Worm (Caenorhabditis elegans): ENCODE results near the gene K12H4.2.

DNA sequence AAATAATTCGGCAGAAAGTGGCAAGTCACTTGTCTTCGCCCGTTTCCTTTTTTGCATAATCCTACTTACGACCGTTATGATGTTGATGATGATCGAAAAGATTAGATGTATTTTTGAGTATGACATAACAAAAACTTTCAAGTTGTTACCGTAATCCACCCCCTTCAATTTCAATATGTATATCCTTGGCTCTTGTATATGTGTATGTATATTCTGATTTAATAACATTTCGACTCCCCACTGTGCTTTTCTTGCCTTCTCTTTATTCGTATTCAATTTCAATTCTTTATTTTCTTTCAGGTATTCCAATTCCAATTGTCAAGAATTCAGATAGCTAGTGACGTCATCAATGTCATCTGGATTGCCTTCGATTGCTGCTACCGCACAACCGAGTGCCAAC lies 19.5 kb downstream of the K12H4.2 start, which contains the start of gene pros-1:
- no peak for TF ChIP-seq sea-2 (GFP tag; optimal IDR thresholded peaks at IDR 0.05)
- no peak for TF ChIP-seq mdl-1 (tag; optimal IDR thresholded peaks at IDR 0.05)
- TF ChIP-seq unc-62 (GFP tag; optimal IDR thresholded peaks at IDR 0.05) = no peak
- TF ChIP-seq daf-12 (tag; optimal IDR thresholded peaks at IDR 0.05) = no peak
- no peak for TF ChIP-seq lin-39 (tag; optimal IDR thresholded peaks at IDR 0.05)
- TF ChIP-seq egl-27 (tag; optimal IDR thresholded peaks at IDR 0.05) = no peak
- TF ChIP-seq ztf-4 (tag; optimal IDR thresholded peaks at IDR 0.05) = no peak
- TF ChIP-seq nhr-237 (tag; optimal IDR thresholded peaks at IDR 0.05) = no peak
- no peak for TF ChIP-seq elt-2 (tag; optimal IDR thresholded peaks at IDR 0.05)
- TF ChIP-seq zag-1 (tag; optimal IDR thresholded peaks at IDR 0.05) = no peak
- TF ChIP-seq ZK546.5 (tag; optimal IDR thresholded peaks at IDR 0.05) = no peak
- TF ChIP-seq nhr-12 (tag; optimal IDR thresholded peaks at IDR 0.05) = no peak
- no peak for TF ChIP-seq R02D3.7 (tag; optimal IDR thresholded peaks at IDR 0.05)
- TF ChIP-seq fos-1 (tag; optimal IDR thresholded peaks at IDR 0.05) = no peak

Data from whole organism, L3 larva.